Worm (Caenorhabditis elegans): ENCODE results near the gene rps-28.
A peak's percentile ranks its signal among the peaks of the same experiment; 100 is the strongest.

The rps-28 gene

ce11 chrIV:1655312-1655711, 4.2 kb upstream of the rps-28 start (continued):
- TF ChIP-seq sem-4 (tag; optimal IDR thresholded peaks at IDR 0.05) = no peak

- TF ChIP-seq crh-2 (tag; optimal IDR thresholded peaks at IDR 0.05) (peak; percentile 41), mab-5 (tag; optimal IDR thresholded peaks at IDR 0.05) (no peak), fos-1 (tag; optimal IDR thresholded peaks at IDR 0.05) (peak; percentile 19), nhr-129 (tag; optimal IDR thresholded peaks at IDR 0.05) (peak; percentile 12)
Observed at ce11 chrIV:1657069-1657468, 2.4 kb upstream of the rps-28 start.

- TF ChIP-seq ZK546.5 (tag; optimal IDR thresholded peaks at IDR 0.05) (no peak), sem-4 (tag; optimal IDR thresholded peaks at IDR 0.05) (no peak), nhr-12 (tag; optimal IDR thresholded peaks at IDR 0.05) (no peak), nhr-77 (tag; optimal IDR thresholded peaks at IDR 0.05) (no peak)
Observed at ce11 chrIV:1659978-1660377, 487 bp downstream of the rps-28 start, which contains the start of gene Y41D4B.4. Gene Y41D4B.4 (plus strand): TSS chrIV:1660110.

- TF ChIP-seq nhr-237 (tag; optimal IDR thresholded peaks at IDR 0.05) = no peak
- no peak for TF ChIP-seq ZK546.5 (tag; optimal IDR thresholded peaks at IDR 0.05)
Observed at ce11 chrIV:1660735-1661134, 1.2 kb downstream of the rps-28 start.

- TF ChIP-seq crh-2 (tag; optimal IDR thresholded peaks at IDR 0.05) = no peak
- no peak for TF ChIP-seq lin-13 (GFP tag; optimal IDR thresholded peaks at IDR 0.05)
- no peak for TF ChIP-seq C34F6.9 (tag; optimal IDR thresholded peaks at IDR 0.05)
- no peak for TF ChIP-seq ztf-11 (tag; optimal IDR thresholded peaks at IDR 0.05)
- no peak for TF ChIP-seq ceh-82 (tag; optimal IDR thresholded peaks at IDR 0.05)
- no peak for TF ChIP-seq egl-27 (tag; optimal IDR thresholded peaks at IDR 0.05)
- no peak for TF ChIP-seq sma-9 (GFP tag; optimal IDR thresholded peaks at IDR 0.05)
- TF ChIP-seq sma-9 (tag; optimal IDR thresholded peaks at IDR 0.05) = no peak
- TF ChIP-seq ztf-4 (tag; optimal IDR thresholded peaks at IDR 0.05) = no peak
Observed at ce11 chrIV:1662872-1663271, 3.4 kb downstream of the rps-28 start.

- TF ChIP-seq unc-39 (tag; optimal IDR thresholded peaks at IDR 0.05) (no peak), gmeb-1 (tag; optimal IDR thresholded peaks at IDR 0.05) (no peak), nhr-12 (tag; optimal IDR thresholded peaks at IDR 0.05) (no peak), C34F6.9 (tag; optimal IDR thresholded peaks at IDR 0.05) (peak; percentile 3)
Observed at ce11 chrIV:1672398-1672797, 12.9 kb downstream of the rps-28 start, which contains the start of gene Y41D4B.1. Gene Y41D4B.1 (plus strand): TSS chrIV:1672698.

ce11 chrIV:1676926-1677325, 17.4 kb downstream of the rps-28 start:
- TF ChIP-seq nhr-23 (tag; optimal IDR thresholded peaks at IDR 0.05) = no peak
- TF ChIP-seq elt-3 (tag; optimal IDR thresholded peaks at IDR 0.05) = no peak
- TF ChIP-seq gmeb-1 (tag; optimal IDR thresholded peaks at IDR 0.05) = no peak
- TF ChIP-seq sma-9 (GFP tag; optimal IDR thresholded peaks at IDR 0.05) = no peak
- TF ChIP-seq sma-9 (tag; optimal IDR thresholded peaks at IDR 0.05) = no peak
- TF ChIP-seq blmp-1 (tag; optimal IDR thresholded peaks at IDR 0.05; ENCODE audit: insufficient read depth) = no peak
- no peak for TF ChIP-seq dmd-4 (tag; optimal IDR thresholded peaks at IDR 0.05)
- TF ChIP-seq C34F6.9 (tag; optimal IDR thresholded peaks at IDR 0.05) = no peak
- no peak for TF ChIP-seq aly-2 (tag; optimal IDR thresholded peaks at IDR 0.05)

- TF ChIP-seq ztf-11 (tag; optimal IDR thresholded peaks at IDR 0.05) (no peak), nhr-25 (tag; optimal IDR thresholded peaks at IDR 0.05) (no peak), unc-39 (tag; optimal IDR thresholded peaks at IDR 0.05) (no peak), peb-1 (tag; optimal IDR thresholded peaks at IDR 0.05) (no peak), F13H6.1 (tag; optimal IDR thresholded peaks at IDR 0.05) (no peak), nhr-11 (tag; optimal IDR thresholded peaks at IDR 0.05) (no peak), lin-13 (GFP tag; optimal IDR thresholded peaks at IDR 0.05) (no peak)
Observed at ce11 chrIV:1679227-1679626, 19.7 kb downstream of the rps-28 start.

- TF ChIP-seq lin-13 (GFP tag; optimal IDR thresholded peaks at IDR 0.05) (no peak), lin-11 (tag; optimal IDR thresholded peaks at IDR 0.05) (no peak), elt-3 (tag; optimal IDR thresholded peaks at IDR 0.05) (no peak), skn-1 (tag; optimal IDR thresholded peaks at IDR 0.05) (no peak), nhr-11 (tag; optimal IDR thresholded peaks at IDR 0.05) (no peak), nhr-23 (tag; optimal IDR thresholded peaks at IDR 0.05) (no peak), nhr-25 (tag; optimal IDR thresholded peaks at IDR 0.05) (no peak), mbf-1 (tag; optimal IDR thresholded peaks at IDR 0.05) (no peak), ztf-4 (tag; optimal IDR thresholded peaks at IDR 0.05) (no peak), ztf-11 (tag; optimal IDR thresholded peaks at IDR 0.05) (no peak), ztf-1 (GFP tag; conservative IDR thresholded peaks at IDR 0.05) (no peak), sem-4 (tag; optimal IDR thresholded peaks at IDR 0.05) (no peak), ama-1 (optimal IDR thresholded peaks at IDR 0.05) (no peak), fos-1 (tag; optimal IDR thresholded peaks at IDR 0.05) (no peak), crh-2 (tag; optimal IDR thresholded peaks at IDR 0.05) (no peak), mab-5 (tag; optimal IDR thresholded peaks at IDR 0.05) (no peak)
Observed at ce11 chrIV:1682066-1682465, 22.6 kb downstream of the rps-28 start, which contains the start of gene Y41D4B.24. Gene Y41D4B.24 (minus strand): TSS chrIV:1682166.
